Fruit fly (Drosophila melanogaster): ENCODE results near the gene GstD6.

The GstD6 gene

DNA sequence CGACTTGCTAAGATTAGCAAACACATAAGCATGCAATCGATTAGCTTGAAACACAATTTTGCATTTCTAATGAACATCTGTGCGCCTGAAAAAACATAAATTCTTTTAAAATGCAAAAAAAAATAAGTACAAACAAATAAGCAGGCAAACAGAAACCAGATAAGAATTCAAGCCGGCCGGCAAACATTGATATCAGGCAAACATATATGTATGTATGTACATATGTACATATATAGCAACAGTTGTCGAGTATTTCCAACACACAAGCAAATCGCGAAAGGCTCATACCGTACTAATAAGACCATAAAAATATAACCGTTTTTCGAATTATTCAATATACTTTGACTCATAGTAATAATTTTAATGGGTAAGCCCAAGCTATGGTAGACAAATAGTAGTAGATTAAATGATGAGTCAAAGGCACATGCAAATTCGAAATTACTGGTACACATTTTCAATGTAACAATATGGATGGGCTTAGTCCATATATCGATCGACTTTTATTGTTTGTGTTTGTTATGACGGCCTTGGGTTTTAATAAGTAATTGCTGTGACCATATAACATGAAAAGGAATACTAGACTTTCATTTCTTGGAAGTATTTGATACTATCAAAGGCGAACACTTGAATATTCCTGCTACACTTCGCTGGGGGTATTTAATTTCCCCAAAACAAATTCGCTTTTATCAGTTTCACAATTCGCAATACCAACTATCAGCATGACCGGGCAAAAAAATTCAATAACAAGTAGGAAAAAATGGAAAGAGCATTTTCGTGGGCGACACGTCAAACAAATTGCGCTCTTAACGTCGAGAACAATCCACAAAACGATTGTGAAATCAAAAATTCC lies 6.9 kb upstream of the GstD6 start (continued):
- TF ChIP-seq CG13894 (tag; optimal IDR thresholded peaks at IDR 0.05): no peak
- no peak for TF ChIP-seq CG10267 (tag; optimal IDR thresholded peaks at IDR 0.05)
- no peak for TF ChIP-seq CG6689 (GFP tag; IDR thresholded peaks at IDR 0.05)
- TF ChIP-seq Dll (GFP tag; IDR thresholded peaks at IDR 0.05; ENCODE audit: partially characterized antibody): no peak
- TF ChIP-seq psq (GFP tag; optimal IDR thresholded peaks at IDR 0.05): no peak
- peak; percentile 97 for TF ChIP-seq sug (tag; optimal IDR thresholded peaks at IDR 0.05)
- TF ChIP-seq ATbp (GFP tag; optimal IDR thresholded peaks at IDR 0.05): no peak
- TF ChIP-seq Lhr (GFP tag; optimal IDR thresholded peaks at IDR 0.05): no peak
- no peak for TF ChIP-seq HHEX (GFP tag; optimal IDR thresholded peaks at IDR 0.05)
- no peak for TF ChIP-seq H15 (GFP tag; IDR thresholded peaks at IDR 0.05)
- no peak for TF ChIP-seq CG14667 (GFP tag; IDR thresholded peaks at IDR 0.05)
- TF ChIP-seq CG18262 (tag; optimal IDR thresholded peaks at IDR 0.05): no peak
- TF ChIP-seq CG17385 (GFP tag; optimal IDR thresholded peaks at IDR 0.05): no peak
- no peak for TF ChIP-seq Nf-YC (tag; optimal IDR thresholded peaks at IDR 0.05)
- TF ChIP-seq dan (GFP tag; IDR thresholded peaks at IDR 0.05): no peak
- no peak for TF ChIP-seq Dref (GFP tag; IDR thresholded peaks at IDR 0.05)
- no peak for TF ChIP-seq pros (GFP tag; optimal IDR thresholded peaks at IDR 0.05)
- TF ChIP-seq sisA (GFP tag; IDR thresholded peaks at IDR 0.05): no peak
- TF ChIP-seq CG1529 (GFP tag; optimal IDR thresholded peaks at IDR 0.05): no peak
- no peak for TF ChIP-seq CG34376 (GFP tag; optimal IDR thresholded peaks at IDR 0.05)
- TF ChIP-seq CG12219 (GFP tag; optimal IDR thresholded peaks at IDR 0.05): no peak
- no peak for TF ChIP-seq CG12769 (tag; optimal IDR thresholded peaks at IDR 0.05)
- peak; percentile 2 for TF ChIP-seq CG31388 (GFP tag; optimal IDR thresholded peaks at IDR 0.05)
- peak; percentile 18 for TF ChIP-seq CG33213 (GFP tag; optimal IDR thresholded peaks at IDR 0.05)
- TF ChIP-seq NfI (GFP tag; optimal IDR thresholded peaks at IDR 0.05): no peak
- TF ChIP-seq Taf1 (GFP tag; IDR thresholded peaks at IDR 0.05): no peak
- no peak for TF ChIP-seq CG11696 (GFP tag; IDR thresholded peaks at IDR 0.05)
- TF ChIP-seq phol (tag; optimal IDR thresholded peaks at IDR 0.05): no peak
- no peak for TF ChIP-seq odd (GFP tag; optimal IDR thresholded peaks at IDR 0.05)
- peak; percentile 62 for TF ChIP-seq MTF-1 (GFP tag; optimal IDR thresholded peaks at IDR 0.05; ENCODE audit: borderline replicate concordance)
- no peak for TF ChIP-seq ttk (GFP tag; IDR thresholded peaks at IDR 0.05)
- TF ChIP-seq slp2 (GFP tag; optimal IDR thresholded peaks at IDR 0.05): no peak
- no peak for TF ChIP-seq Elba2 (GFP tag; optimal IDR thresholded peaks at IDR 0.05)
- no peak for TF ChIP-seq CG11398 (GFP tag; optimal IDR thresholded peaks at IDR 0.05)
- no peak for TF ChIP-seq crol (GFP tag; IDR thresholded peaks at IDR 0.05)
- TF ChIP-seq p53 (GFP tag; optimal IDR thresholded peaks at IDR 0.05): no peak
- TF ChIP-seq Sry-δ (GFP tag; optimal IDR thresholded peaks at IDR 0.05): no peak
- TF ChIP-seq wdn (GFP tag; IDR thresholded peaks at IDR 0.05): no peak
- no peak for TF ChIP-seq CG10462 (GFP tag; optimal IDR thresholded peaks at IDR 0.05)
- TF ChIP-seq CG1792 (GFP tag; optimal IDR thresholded peaks at IDR 0.05): no peak
- no peak for TF ChIP-seq CG15011 (GFP tag; optimal IDR thresholded peaks at IDR 0.05)
- TF ChIP-seq Fer3 (tag; optimal IDR thresholded peaks at IDR 0.05): no peak
- no peak for TF ChIP-seq h (optimal IDR thresholded peaks at IDR 0.05)
- no peak for TF ChIP-seq CG18599 (GFP tag; optimal IDR thresholded peaks at IDR 0.05)
- TF ChIP-seq so (GFP tag; IDR thresholded peaks at IDR 0.05): no peak
- peak; percentile 47 for TF ChIP-seq CG6813 (GFP tag; optimal IDR thresholded peaks at IDR 0.05)
